Worm (Caenorhabditis elegans): ENCODE measurements around the gene vps-16.

vps-16 gene

ce11 chrIII:6463679-6464078 is 30.6 kb downstream of the vps-16 start, which contains the start of gene dlc-1:
Gene dlc-1 (minus strand): TSS chrIII:6463779.
- TF ChIP-seq sea-1 (GFP tag; conservative IDR thresholded peaks at IDR 0.05) (no peak), B0310.2 (tag; optimal IDR thresholded peaks at IDR 0.05) (no peak), tra-4 (tag; optimal IDR thresholded peaks at IDR 0.05) (no peak), ceh-13 (GFP tag; optimal IDR thresholded peaks at IDR 0.05) (no peak), ama-1 (optimal IDR thresholded peaks at IDR 0.05) (no peak), ets-7 (tag; optimal IDR thresholded peaks at IDR 0.05) (no peak), hmg-4 (GFP tag; optimal IDR thresholded peaks at IDR 0.05) (no peak), scrt-1 (GFP tag; IDR thresholded peaks at IDR 0.05) (no peak), aly-1 (tag; optimal IDR thresholded peaks at IDR 0.05) (no peak)

- 0 out of 2 replicates have a peak, but pooled peaks have one; percentile 19 for TF ChIP-seq sea-1 (GFP tag; conservative IDR thresholded peaks at IDR 0.05)
- 0 out of 2 replicates have a peak, but pooled peaks have one; percentile 22 for TF ChIP-seq flt-1 (GFP tag; IDR thresholded peaks at IDR 0.05)
- no peak for TF ChIP-seq tra-4 (tag; optimal IDR thresholded peaks at IDR 0.05)
- peak; percentile 39 for TF ChIP-seq hmg-4 (GFP tag; optimal IDR thresholded peaks at IDR 0.05)
- peak; percentile 29 for TF ChIP-seq F13C5.2 (tag; optimal IDR thresholded peaks at IDR 0.05)
- peak; percentile 66 for TF ChIP-seq aly-1 (tag; optimal IDR thresholded peaks at IDR 0.05)
- no peak for TF ChIP-seq hmbx-1 (tag; optimal IDR thresholded peaks at IDR 0.05)
Measured at ce11 chrIII:6464113-6464571, 31.1 kb downstream of the vps-16 start.

- TF ChIP-seq sea-1 (GFP tag; conservative IDR thresholded peaks at IDR 0.05) (no peak), aly-1 (tag; optimal IDR thresholded peaks at IDR 0.05) (no peak), F13C5.2 (tag; optimal IDR thresholded peaks at IDR 0.05) (no peak), ceh-13 (GFP tag; optimal IDR thresholded peaks at IDR 0.05) (no peak)
Measured at ce11 chrIII:6464913-6465312, 31.9 kb downstream of the vps-16 start, which contains the start of gene nduf-2.2. Gene nduf-2.2 (plus strand): TSS chrIII:6465222.

- TF ChIP-seq ceh-36 (tag; optimal IDR thresholded peaks at IDR 0.05) = no peak
- no peak for TF ChIP-seq hmbx-1 (tag; optimal IDR thresholded peaks at IDR 0.05)
- no peak for TF ChIP-seq ceh-13 (GFP tag; optimal IDR thresholded peaks at IDR 0.05)
- TF ChIP-seq ama-1 (optimal IDR thresholded peaks at IDR 0.05) = no peak
- no peak for TF ChIP-seq ets-7 (tag; optimal IDR thresholded peaks at IDR 0.05)
- TF ChIP-seq F13C5.2 (tag; optimal IDR thresholded peaks at IDR 0.05) = no peak
- TF ChIP-seq tbx-37 (GFP tag; conservative IDR thresholded peaks at IDR 0.05) = no peak
Measured at ce11 chrIII:6467005-6467404, 34.0 kb downstream of the vps-16 start, which contains the start of gene T26A5.2. Gene T26A5.2 (plus strand): TSS chrIII:6467305.

- no peak for TF ChIP-seq flt-1 (GFP tag; IDR thresholded peaks at IDR 0.05)
- TF ChIP-seq sea-1 (GFP tag; conservative IDR thresholded peaks at IDR 0.05) = no peak
- TF ChIP-seq tbx-11 (GFP tag; IDR thresholded peaks at IDR 0.05) = no peak
- TF ChIP-seq hnd-1 (tag; optimal IDR thresholded peaks at IDR 0.05) = no peak
- TF ChIP-seq ceh-36 (tag; optimal IDR thresholded peaks at IDR 0.05) = no peak
- TF ChIP-seq ceh-13 (GFP tag; optimal IDR thresholded peaks at IDR 0.05) = no peak
- no peak for TF ChIP-seq ama-1 (optimal IDR thresholded peaks at IDR 0.05)
- no peak for TF ChIP-seq B0310.2 (tag; optimal IDR thresholded peaks at IDR 0.05)
- TF ChIP-seq hmbx-1 (tag; optimal IDR thresholded peaks at IDR 0.05) = no peak
- no peak for TF ChIP-seq F13C5.2 (tag; optimal IDR thresholded peaks at IDR 0.05)
- no peak for TF ChIP-seq aly-1 (tag; optimal IDR thresholded peaks at IDR 0.05)
- no peak for TF ChIP-seq pes-1 (GFP tag; IDR thresholded peaks at IDR 0.05)
- no peak for TF ChIP-seq hmg-4 (GFP tag; optimal IDR thresholded peaks at IDR 0.05)
- no peak for TF ChIP-seq ets-7 (tag; optimal IDR thresholded peaks at IDR 0.05)
- no peak for TF ChIP-seq tbx-37 (GFP tag; conservative IDR thresholded peaks at IDR 0.05)
- no peak for TF ChIP-seq scrt-1 (GFP tag; IDR thresholded peaks at IDR 0.05)
- TF ChIP-seq tra-4 (tag; optimal IDR thresholded peaks at IDR 0.05) = no peak
Measured at ce11 chrIII:6471451-6471850, 38.4 kb downstream of the vps-16 start, which contains the start of gene wht-6. Gene wht-6 (plus strand): TSS chrIII:6471751.

- TF ChIP-seq hnd-1 (tag; optimal IDR thresholded peaks at IDR 0.05) = no peak
- no peak for TF ChIP-seq hmbx-1 (tag; optimal IDR thresholded peaks at IDR 0.05)
- no peak for TF ChIP-seq ceh-13 (GFP tag; optimal IDR thresholded peaks at IDR 0.05)
- TF ChIP-seq ceh-36 (tag; optimal IDR thresholded peaks at IDR 0.05) = peak; percentile 46
Measured at ce11 chrIII:6476380-6476779, 43.3 kb downstream of the vps-16 start.

- TF ChIP-seq tbx-37 (GFP tag; conservative IDR thresholded peaks at IDR 0.05) (no peak), hnd-1 (tag; optimal IDR thresholded peaks at IDR 0.05) (no peak), hmbx-1 (tag; optimal IDR thresholded peaks at IDR 0.05) (no peak), F13C5.2 (tag; optimal IDR thresholded peaks at IDR 0.05) (no peak), ceh-13 (GFP tag; optimal IDR thresholded peaks at IDR 0.05) (no peak)
Measured at ce11 chrIII:6478256-6479004, 45.4 kb downstream of the vps-16 start, which contains the start of gene zip-8. Gene zip-8 (plus strand): TSS chrIII:6478955.

- no peak for TF ChIP-seq tbx-11 (GFP tag; IDR thresholded peaks at IDR 0.05)
- TF ChIP-seq hnd-1 (tag; optimal IDR thresholded peaks at IDR 0.05) = no peak
- TF ChIP-seq pes-1 (GFP tag; IDR thresholded peaks at IDR 0.05) = no peak
- TF ChIP-seq sea-1 (GFP tag; conservative IDR thresholded peaks at IDR 0.05) = no peak
- TF ChIP-seq ets-7 (tag; optimal IDR thresholded peaks at IDR 0.05) = no peak
- no peak for TF ChIP-seq tbx-37 (GFP tag; conservative IDR thresholded peaks at IDR 0.05)
- no peak for TF ChIP-seq aly-1 (tag; optimal IDR thresholded peaks at IDR 0.05)
- TF ChIP-seq hmbx-1 (tag; optimal IDR thresholded peaks at IDR 0.05) = no peak
- no peak for TF ChIP-seq ceh-36 (tag; optimal IDR thresholded peaks at IDR 0.05)
- no peak for TF ChIP-seq tra-4 (tag; optimal IDR thresholded peaks at IDR 0.05)
- no peak for TF ChIP-seq scrt-1 (GFP tag; IDR thresholded peaks at IDR 0.05)
- TF ChIP-seq ceh-13 (GFP tag; optimal IDR thresholded peaks at IDR 0.05) = no peak
- no peak for TF ChIP-seq ama-1 (optimal IDR thresholded peaks at IDR 0.05)
- TF ChIP-seq hmg-4 (GFP tag; optimal IDR thresholded peaks at IDR 0.05) = no peak
Measured at ce11 chrIII:6479439-6479838, 46.4 kb downstream of the vps-16 start.

Measured in whole organism, early embryonic.